Worm (Caenorhabditis elegans) whole organism, midembryonic: ENCODE measurements around the gene F45D3.1.

ENCODE experiments used
- T22C8.4 ChIP-seq: fragments of 200-800 bp; sonication (Bioruptor generic); IDR thresholded peaks from 2 replicates; pipeline ENCODE4 v1.3.6; 2022; ENCODE audit warnings: missing genetic modification characterization, missing compliant biosample characterization
- cog-1 ChIP-seq: sonication (generic microtip); optimal IDR thresholded peaks from 2 replicates; lab custom pipeline; 2016; ENCODE audit warnings: missing genetic modification characterization, missing compliant biosample characterization
- flt-1 ChIP-seq: fragments of 200-800 bp; sonication (Bioruptor generic); IDR thresholded peaks from 2 replicates; pipeline ENCODE4 v1.3.6; 2022; ENCODE audit warnings: missing genetic modification characterization, missing compliant biosample characterization
- klf-2 ChIP-seq: fragments of 200-800 bp; sonication (Bioruptor generic); conservative IDR thresholded peaks from 2 replicates; pipeline ENCODE4 v1.3.6; 2022; ENCODE audit warnings: missing genetic modification reagents, missing genetic modification characterization, missing compliant biosample characterization
- med-1 ChIP-seq: sonication (generic microtip); optimal IDR thresholded peaks from 2 replicates; lab custom pipeline; 2017; ENCODE audit warnings: missing genetic modification characterization, mild to moderate bottlenecking, missing compliant biosample characterization, antibody characterized with exemption, missing genetic modification reagents; ENCODE audit not compliant: insufficient read depth
- ref-1 ChIP-seq: fragments of 200-800 bp; sonication (Bioruptor generic); conservative IDR thresholded peaks from 2 replicates; pipeline ENCODE4 v1.3.6; 2022; ENCODE audit warnings: missing genetic modification reagents, missing genetic modification characterization, missing compliant biosample characterization
- tab-1 ChIP-seq: fragments of 200-800 bp; sonication (Bioruptor generic); IDR thresholded peaks from 2 replicates; pipeline ENCODE4 v1.3.6; 2022; ENCODE audit warnings: missing genetic modification characterization, missing compliant biosample characterization
- ztf-23 ChIP-seq: fragments of 200-800 bp; sonication (Bioruptor generic); IDR thresholded peaks from 2 replicates; pipeline ENCODE4 v1.3.6; 2022; ENCODE audit warnings: missing genetic modification reagents, missing genetic modification characterization, missing compliant biosample characterization
- ztf-29 ChIP-seq: fragments of 200-800 bp; sonication (Bioruptor generic); IDR thresholded peaks from 2 replicates; pipeline ENCODE4 v1.3.6; 2022; ENCODE audit warnings: missing genetic modification reagents, missing genetic modification characterization, missing compliant biosample characterization

F45D3.1 gene

DNA sequence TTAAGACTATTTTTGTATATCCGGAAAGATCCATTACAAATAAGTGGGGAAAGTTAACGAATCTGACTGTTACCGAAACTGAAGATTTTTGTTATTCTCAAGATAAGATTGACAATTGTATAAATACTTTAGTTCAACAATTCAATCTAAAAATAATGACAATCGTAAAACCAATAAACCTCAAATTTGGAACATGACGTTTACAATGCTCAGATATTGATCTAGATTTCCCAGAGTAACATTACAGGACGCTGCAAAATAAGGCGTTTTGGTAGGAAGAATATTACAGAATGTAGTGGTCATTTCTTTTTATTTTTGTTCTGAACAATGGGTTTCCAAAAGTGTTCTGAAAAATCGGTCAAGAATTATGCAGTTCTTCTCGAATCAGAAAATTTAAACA lies at the start of gene F45D3.1:
Gene F45D3.1 (plus strand): TSS at position 301 of the 400 bp plus-strand sequence.
- TF ChIP-seq T22C8.4 (no peak), flt-1 (GFP tag; lab: Robert Waterston, UW) (no peak), ztf-29 (no peak), med-1 (GFP tag; lab: Kevin White, UChicago) (no peak), klf-2 (no peak), cog-1 (tag; lab: Kevin White, UChicago) (no peak), ref-1 (GFP tag; lab: Robert Waterston, UW) (no peak), tab-1 (no peak), ztf-23 (no peak)

DNA sequence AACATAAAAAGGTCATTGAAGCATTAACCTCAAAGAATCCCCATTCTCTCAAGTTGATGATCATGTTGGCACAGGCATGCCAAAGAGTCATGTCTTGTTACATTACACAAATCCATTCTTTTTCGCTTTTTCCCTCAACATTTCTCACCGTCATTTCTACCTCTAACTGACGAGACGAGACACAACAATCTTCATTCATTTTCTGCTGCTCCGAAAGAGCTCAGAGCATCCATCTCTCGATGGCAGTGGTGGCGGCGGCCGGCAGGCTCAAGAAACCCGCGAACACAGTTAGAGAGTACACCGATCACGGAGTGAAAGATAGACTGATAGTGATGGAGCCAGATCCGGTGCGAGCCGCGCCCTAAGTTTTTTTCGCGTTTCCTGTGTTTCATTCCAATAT lies 49.7 kb upstream of the F45D3.1 start:
- TF ChIP-seq cog-1 (tag; lab: Kevin White, UChicago) (no peak), ztf-29 (no peak), klf-2 (no peak), flt-1 (GFP tag; lab: Robert Waterston, UW) (no peak), ref-1 (GFP tag; lab: Robert Waterston, UW) (no peak), ztf-23 (no peak), med-1 (GFP tag; lab: Kevin White, UChicago) (no peak)

DNA sequence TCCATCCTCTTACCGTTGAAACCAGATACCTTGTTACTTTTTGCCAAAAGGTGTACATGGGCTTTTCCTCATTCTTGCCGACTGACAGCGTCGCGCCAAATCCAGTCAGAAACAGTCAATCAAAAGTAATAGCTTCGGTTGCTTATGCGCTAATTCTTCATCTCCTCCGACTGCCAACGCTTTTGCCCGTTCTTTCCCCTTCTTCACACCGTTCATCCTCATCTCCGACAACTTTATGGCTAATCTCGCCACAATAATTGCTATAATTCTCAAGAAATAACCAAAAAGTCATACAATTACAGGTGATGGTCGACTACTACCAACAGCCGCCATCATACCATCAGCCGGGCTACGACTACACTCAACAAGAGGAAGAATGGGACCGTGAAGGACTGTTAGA lies 48.7 kb upstream of the F45D3.1 start, which contains the start of gene atn-1:
Gene atn-1 (plus strand): TSS at position 301 of the 400 bp plus-strand sequence.
- TF ChIP-seq klf-2 (no peak), flt-1 (GFP tag; lab: Robert Waterston, UW) (no peak), med-1 (GFP tag; lab: Kevin White, UChicago) (no peak), tab-1 (no peak), cog-1 (tag; lab: Kevin White, UChicago) (no peak), ztf-23 (no peak), ztf-29 (no peak)

DNA sequence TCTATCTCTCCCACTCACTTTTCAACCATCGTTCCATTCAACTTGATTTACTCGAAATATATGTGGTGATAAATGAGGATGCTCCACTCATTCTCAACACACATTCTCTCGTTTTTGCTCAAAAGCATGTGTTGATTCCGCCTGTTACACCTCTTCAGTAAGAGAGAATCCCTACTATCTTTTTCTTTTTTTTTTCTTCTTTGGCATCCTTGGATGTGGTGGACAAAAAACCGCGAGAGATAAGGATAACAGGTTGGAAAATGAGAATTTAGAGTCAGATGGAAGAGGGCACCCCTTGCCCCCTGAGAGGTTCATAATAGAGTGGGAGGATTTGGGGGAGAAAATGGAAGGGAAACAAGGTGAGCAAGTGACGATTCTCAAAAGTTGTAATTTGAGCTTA lies 47.9 kb upstream of the F45D3.1 start:
- TF ChIP-seq med-1 (GFP tag; lab: Kevin White, UChicago): no peak
- TF ChIP-seq ref-1 (GFP tag; lab: Robert Waterston, UW): no peak
- no peak for TF ChIP-seq flt-1 (GFP tag; lab: Robert Waterston, UW)
- no peak for TF ChIP-seq T22C8.4
- no peak for TF ChIP-seq klf-2
- TF ChIP-seq tab-1: no peak
- no peak for TF ChIP-seq ztf-23
- TF ChIP-seq cog-1 (tag; lab: Kevin White, UChicago): no peak
- no peak for TF ChIP-seq ztf-29

DNA sequence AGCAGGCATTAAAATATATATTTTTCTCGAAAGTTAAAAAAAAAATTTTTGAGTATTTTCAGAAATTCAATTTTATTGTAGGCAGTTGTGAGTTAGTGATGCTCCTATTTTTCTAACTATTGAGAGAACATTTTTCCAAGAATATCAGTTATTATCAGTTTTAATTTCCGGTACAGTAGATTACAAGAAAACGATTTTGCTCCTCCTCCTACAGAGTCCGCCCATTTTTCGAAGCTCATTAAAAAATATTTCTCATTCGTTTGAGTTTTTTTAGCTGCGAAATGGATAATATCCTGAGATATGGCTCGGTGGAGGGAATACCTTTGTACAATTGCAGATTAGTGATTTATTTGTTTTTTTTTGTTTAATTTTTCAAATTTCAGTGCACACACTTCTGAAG lies 42.3 kb upstream of the F45D3.1 start, which contains the start of gene srt-39:
Gene srt-39 (plus strand): TSS at position 301 of the 400 bp plus-strand sequence.
- TF ChIP-seq cog-1 (tag; lab: Kevin White, UChicago): no peak
- TF ChIP-seq ztf-23: no peak
- TF ChIP-seq klf-2: no peak
- TF ChIP-seq med-1 (GFP tag; lab: Kevin White, UChicago): no peak
- TF ChIP-seq flt-1 (GFP tag; lab: Robert Waterston, UW): no peak
- no peak for TF ChIP-seq tab-1
- TF ChIP-seq ztf-29: no peak
- no peak for TF ChIP-seq T22C8.4
- TF ChIP-seq ref-1 (GFP tag; lab: Robert Waterston, UW): no peak

DNA sequence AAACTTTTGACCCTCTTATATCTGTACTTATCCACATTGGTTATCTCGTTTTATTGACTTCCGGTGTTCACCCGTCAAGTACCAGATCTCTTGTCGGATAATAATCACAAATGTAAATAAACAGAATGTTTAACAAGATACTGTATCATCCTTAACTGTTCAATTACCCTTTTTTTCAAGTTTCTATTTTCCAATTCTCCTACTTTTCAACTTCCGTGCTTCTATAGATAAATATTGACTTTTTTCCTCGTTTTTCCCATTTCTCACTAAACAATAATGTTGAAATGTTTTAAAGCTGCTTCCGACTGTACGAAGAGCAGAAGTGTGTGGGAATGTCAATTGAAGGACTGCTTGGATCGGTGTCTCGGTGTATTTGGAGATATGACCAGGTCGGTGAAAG lies 39.9 kb upstream of the F45D3.1 start, which contains the start of gene inx-11:
Gene inx-11 (plus strand): TSS at position 301 of the 400 bp plus-strand sequence.
- TF ChIP-seq cog-1 (tag; lab: Kevin White, UChicago) (no peak), flt-1 (GFP tag; lab: Robert Waterston, UW) (no peak), ref-1 (GFP tag; lab: Robert Waterston, UW) (no peak), med-1 (GFP tag; lab: Kevin White, UChicago) (no peak), T22C8.4 (no peak), tab-1 (no peak), ztf-29 (no peak), klf-2 (no peak), ztf-23 (no peak)

DNA sequence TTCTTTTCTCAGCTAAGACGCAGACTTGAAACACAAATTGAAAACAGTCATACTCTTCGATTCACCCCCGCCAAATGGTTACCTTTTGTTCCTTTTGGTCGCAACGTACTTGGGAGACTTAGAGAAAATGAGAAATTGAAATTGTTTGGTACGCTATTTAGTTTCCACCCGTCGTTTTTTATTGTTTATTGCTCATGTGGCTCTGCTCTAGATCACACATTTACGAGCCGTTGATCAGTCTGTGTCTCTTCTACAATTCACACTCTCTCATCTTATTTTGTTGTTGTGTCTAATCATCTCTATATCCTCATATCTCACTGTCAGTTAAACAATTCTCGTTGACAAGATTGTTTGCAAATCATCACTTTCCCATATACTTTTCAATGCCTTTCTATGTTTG lies 38.9 kb upstream of the F45D3.1 start:
- TF ChIP-seq cog-1 (tag; lab: Kevin White, UChicago) (no peak), ref-1 (GFP tag; lab: Robert Waterston, UW) (no peak), med-1 (GFP tag; lab: Kevin White, UChicago) (no peak), ztf-23 (no peak), T22C8.4 (no peak), tab-1 (no peak), klf-2 (no peak), flt-1 (GFP tag; lab: Robert Waterston, UW) (no peak), ztf-29 (no peak)

DNA sequence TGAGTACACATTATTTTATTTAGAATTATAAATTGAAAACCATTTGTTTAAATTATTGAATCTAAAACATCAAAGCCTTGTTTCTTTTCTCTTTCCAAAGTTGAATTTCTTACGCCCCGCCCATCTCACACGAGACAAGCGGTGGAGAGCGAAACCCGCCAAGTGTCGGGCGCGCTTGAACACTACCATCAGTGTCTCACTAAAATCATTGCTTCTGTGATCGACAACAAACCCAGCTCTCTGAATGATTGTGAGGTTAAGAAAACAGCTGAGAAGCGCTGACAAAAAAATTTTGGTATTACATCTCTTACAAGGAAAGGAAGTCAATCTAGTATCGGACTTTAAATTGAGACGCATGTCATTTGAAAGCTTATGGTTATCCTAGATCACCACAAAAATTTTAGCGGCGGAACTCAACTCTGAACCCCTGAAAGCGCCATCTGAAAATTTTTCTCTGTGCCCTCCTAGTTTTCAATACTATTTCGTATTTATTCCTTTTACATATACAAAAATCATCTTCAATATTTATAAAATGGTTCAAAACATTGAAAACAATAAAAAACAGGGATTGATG lies 35.7 kb upstream of the F45D3.1 start:
- TF ChIP-seq flt-1 (GFP tag; lab: Robert Waterston, UW) (peak; percentile 23; the same call in 1 of the 2 replicates), ref-1 (GFP tag; lab: Robert Waterston, UW) (no peak), med-1 (GFP tag; lab: Kevin White, UChicago) (no peak), klf-2 (0 out of 2 replicates have a peak, but pooled peaks have one; percentile 16), T22C8.4 (no peak)

DNA sequence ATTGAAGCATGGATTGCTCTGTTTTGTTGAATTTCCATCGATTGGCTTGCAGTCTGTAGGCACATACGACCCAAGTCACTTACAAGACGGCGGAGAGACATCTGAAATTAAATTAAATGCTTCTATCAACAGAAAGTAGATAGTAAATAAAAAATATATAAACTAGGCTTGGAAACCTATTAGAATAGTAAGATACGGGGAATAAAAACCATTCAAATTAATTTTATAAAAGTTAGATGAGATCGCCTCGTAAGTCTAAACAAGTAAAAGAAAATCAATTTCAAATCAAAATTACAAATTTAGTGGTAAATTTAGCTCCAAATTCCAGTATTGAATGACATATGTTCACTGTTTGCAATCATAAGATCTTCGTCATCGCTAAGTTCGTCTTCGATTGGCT lies 32.3 kb upstream of the F45D3.1 start, which contains the start of gene mrps-11:
Gene mrps-11 (minus strand): TSS at position 101 of the 400 bp plus-strand sequence.
- TF ChIP-seq ref-1 (GFP tag; lab: Robert Waterston, UW) (no peak), T22C8.4 (no peak), ztf-29 (no peak), cog-1 (tag; lab: Kevin White, UChicago) (no peak), tab-1 (no peak), med-1 (GFP tag; lab: Kevin White, UChicago) (no peak), ztf-23 (no peak), flt-1 (GFP tag; lab: Robert Waterston, UW) (no peak), klf-2 (no peak)

DNA sequence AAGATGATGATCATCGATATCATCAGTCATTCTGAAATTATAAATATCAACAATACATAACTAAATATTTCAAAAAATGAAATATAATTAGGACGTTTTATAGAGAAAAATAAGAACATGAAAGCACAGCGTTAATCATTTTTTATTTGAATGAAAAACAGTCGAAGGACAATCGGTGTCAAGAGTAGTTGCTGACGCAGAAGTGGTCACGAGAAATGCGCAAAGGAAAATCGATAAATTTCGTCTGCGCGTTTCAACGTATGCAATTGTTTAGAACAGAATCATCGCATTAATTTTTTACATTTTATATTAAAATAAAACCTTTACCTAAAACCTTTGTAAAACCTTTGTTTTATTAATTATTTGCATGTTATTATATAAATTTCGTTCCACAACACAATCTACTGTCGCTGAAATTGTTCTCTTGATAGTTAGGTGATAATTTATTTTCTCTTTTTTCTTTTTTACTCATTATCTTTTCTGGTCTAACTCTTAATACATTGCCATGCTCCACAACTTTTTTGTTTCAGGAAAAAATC lies 29.1 kb upstream of the F45D3.1 start, which contains the start of the genes W04D2.4 and rbm-25:
Gene W04D2.4 (minus strand): TSS at position 31 of the 539 bp plus-strand sequence.
Gene rbm-25 (plus strand): TSS at position 489 of the 539 bp plus-strand sequence.
- TF ChIP-seq tab-1 (no peak), T22C8.4 (peak; percentile 94)
